Worm (Caenorhabditis elegans) whole organism, L3 larva: Measurements from ENCODE around the gene F54H12.10.
A peak's percentile ranks its signal among the peaks of the same experiment; 100 is the strongest.

Experiments used
- R02D3.7 ChIP-seq: fragments of 150-350 bp; optimal IDR thresholded peaks from 2 replicates; lab custom pipeline; 2014; ENCODE audit warnings: missing biosample characterization, missing genetic modification characterization
- aly-2 ChIP-seq: fragments of 150-350 bp; optimal IDR thresholded peaks from 2 replicates; lab custom pipeline; 2014; ENCODE audit warnings: missing biosample characterization, missing genetic modification characterization
- ama-1 ChIP-seq: fragments of 150-350 bp; optimal IDR thresholded peaks from 2 replicates; lab custom pipeline; 2018
- ceh-16 ChIP-seq: sonication (generic microtip); optimal IDR thresholded peaks from 2 replicates; lab custom pipeline; 2017; ENCODE audit warnings: missing biosample characterization, missing genetic modification characterization
- ceh-28 ChIP-seq: fragments of 150-350 bp; optimal IDR thresholded peaks from 2 replicates; lab custom pipeline; 2014; ENCODE audit warnings: missing biosample characterization, missing genetic modification reagents, missing genetic modification characterization
- ceh-82 ChIP-seq: fragments of 150-350 bp; optimal IDR thresholded peaks from 2 replicates; lab custom pipeline; 2014; ENCODE audit warnings: missing biosample characterization, missing genetic modification characterization
- ceh-9 ChIP-seq: sonication (generic microtip); optimal IDR thresholded peaks from 2 replicates; lab custom pipeline; 2018; ENCODE audit warnings: missing biosample characterization, missing genetic modification characterization
- egl-27 ChIP-seq: sonication (generic microtip); optimal IDR thresholded peaks from 4 replicates; lab custom pipeline; 2017; ENCODE audit warnings: missing biosample characterization, missing genetic modification reagents, missing genetic modification characterization
- egl-5 ChIP-seq: fragments of 150-350 bp; optimal IDR thresholded peaks from 2 replicates; lab custom pipeline; 2017; ENCODE audit warnings: missing biosample characterization, missing genetic modification reagents, missing genetic modification characterization, inconsistent platforms
- elt-1 ChIP-seq: fragments of 150-350 bp; optimal IDR thresholded peaks from 2 replicates; lab custom pipeline; 2014; ENCODE audit warnings: missing biosample characterization, missing genetic modification characterization
- elt-2 ChIP-seq: sonication (generic microtip); optimal IDR thresholded peaks from 2 replicates; lab custom pipeline; 2016; ENCODE audit warnings: missing genetic modification reagents, mild to moderate bottlenecking, missing genetic modification characterization, missing compliant biosample characterization
- elt-3 ChIP-seq, 3 experiments: fragments of 150-350 bp in 1 of 3; sonication (generic microtip) in 2 of 3; optimal IDR thresholded peaks; 2 replicates in 2 of 3; 4 replicates in 1 of 3; lab custom pipeline; 2014 to 2017; ENCODE audit warnings: missing biosample characterization in 3 of 3, missing genetic modification characterization in 3 of 3
- fkh-10 ChIP-seq: sonication (generic microtip); optimal IDR thresholded peaks from 2 replicates; lab custom pipeline; 2017; ENCODE audit warnings: missing biosample characterization, missing genetic modification reagents, missing genetic modification characterization
- fos-1 ChIP-seq: fragments of 150-350 bp; optimal IDR thresholded peaks from 2 replicates; lab custom pipeline; 2014; ENCODE audit warnings: missing biosample characterization, missing genetic modification characterization
- hmg-11 ChIP-seq: sonication (generic microtip); optimal IDR thresholded peaks from 2 replicates; lab custom pipeline; 2016; ENCODE audit warnings: missing genetic modification characterization, missing compliant biosample characterization
- lin-15B ChIP-seq: fragments of 150-350 bp; optimal IDR thresholded peaks from 2 replicates; lab custom pipeline; 2014; ENCODE audit warnings: missing biosample characterization, missing genetic modification characterization
- lin-39 ChIP-seq: fragments of 150-350 bp; optimal IDR thresholded peaks from 2 replicates; lab custom pipeline; 2018; ENCODE audit warnings: missing biosample characterization, missing genetic modification reagents, missing genetic modification characterization
- mml-1 ChIP-seq: fragments of 150-350 bp; sonication (generic microtip); optimal IDR thresholded peaks from 3 replicates; lab custom pipeline; 2014; ENCODE audit warnings: missing biosample characterization, missing genetic modification characterization
- nfya-1 ChIP-seq: sonication (generic microtip); optimal IDR thresholded peaks from 2 replicates; lab custom pipeline; 2017; ENCODE audit warnings: missing genetic modification characterization, mild to moderate bottlenecking, missing compliant biosample characterization, antibody characterized with exemption, moderate library complexity; ENCODE audit not compliant: insufficient read depth
- nhr-11 ChIP-seq: fragments of 150-350 bp; optimal IDR thresholded peaks from 2 replicates; lab custom pipeline; 2014; ENCODE audit warnings: missing biosample characterization, missing genetic modification characterization
- nhr-12 ChIP-seq: fragments of 150-350 bp; optimal IDR thresholded peaks from 2 replicates; lab custom pipeline; 2014; ENCODE audit warnings: missing biosample characterization, missing genetic modification characterization
- nhr-23 ChIP-seq: fragments of 150-350 bp; optimal IDR thresholded peaks from 2 replicates; lab custom pipeline; 2014; ENCODE audit warnings: missing biosample characterization, missing genetic modification reagents, missing genetic modification characterization
- nhr-237 ChIP-seq: fragments of 150-350 bp; optimal IDR thresholded peaks from 2 replicates; lab custom pipeline; 2014; ENCODE audit warnings: missing biosample characterization, missing genetic modification characterization
- nhr-25 ChIP-seq: sonication (generic microtip); optimal IDR thresholded peaks from 2 replicates; lab custom pipeline; 2017; ENCODE audit warnings: missing biosample characterization, missing genetic modification characterization
- nhr-43 ChIP-seq: sonication (generic microtip); optimal IDR thresholded peaks from 2 replicates; lab custom pipeline; 2016; ENCODE audit warnings: mild to moderate bottlenecking, missing genetic modification characterization, missing compliant biosample characterization; ENCODE audit not compliant: poor library complexity, severe bottlenecking
- nhr-67 ChIP-seq: fragments of 150-350 bp; optimal IDR thresholded peaks from 2 replicates; lab custom pipeline; 2014; ENCODE audit warnings: missing biosample characterization, missing genetic modification characterization
- nhr-76 ChIP-seq: fragments of 150-350 bp; sonication (generic microtip); optimal IDR thresholded peaks from 5 replicates; lab custom pipeline; 2014; ENCODE audit warnings: missing biosample characterization, missing genetic modification characterization
- nhr-77 ChIP-seq: fragments of 150-350 bp; optimal IDR thresholded peaks from 2 replicates; lab custom pipeline; 2014; ENCODE audit warnings: missing biosample characterization, missing genetic modification characterization
- pha-4 ChIP-seq: fragments of 150-350 bp; optimal IDR thresholded peaks from 2 replicates; lab custom pipeline; 2014; ENCODE audit warnings: missing biosample characterization, missing genetic modification reagents, missing genetic modification characterization
- sea-2 ChIP-seq: fragments of 150-350 bp; sonication (generic microtip); optimal IDR thresholded peaks from 4 replicates; lab custom pipeline; 2014; ENCODE audit warnings: missing biosample characterization, missing genetic modification reagents, missing genetic modification characterization
- skn-1 ChIP-seq: fragments of 150-350 bp; optimal IDR thresholded peaks from 2 replicates; lab custom pipeline; 2014; ENCODE audit warnings: missing biosample characterization, missing genetic modification characterization
- snpc-4 ChIP-seq: fragments of 150-350 bp; optimal IDR thresholded peaks from 2 replicates; lab custom pipeline; 2014; ENCODE audit warnings: missing biosample characterization, missing genetic modification characterization
- unc-62 ChIP-seq: fragments of 150-350 bp; sonication (generic microtip); optimal IDR thresholded peaks from 4 replicates; lab custom pipeline; 2014; ENCODE audit warnings: missing biosample characterization, missing genetic modification reagents, missing genetic modification characterization
- zag-1 ChIP-seq: fragments of 150-350 bp; optimal IDR thresholded peaks from 2 replicates; lab custom pipeline; 2014; ENCODE audit warnings: missing biosample characterization, missing genetic modification characterization
- ztf-11 ChIP-seq: fragments of 150-350 bp; optimal IDR thresholded peaks from 2 replicates; lab custom pipeline; 2014; ENCODE audit warnings: missing biosample characterization, missing genetic modification characterization

Gene F54H12.10

ce11 chrIII:7958085-7958484 is 687 bp downstream of the F54H12.10 start, which contains the start of gene C29E4.11:
TSS of gene C29E4.11 (minus strand) at chrIII:7958114.
- TF ChIP-seq nhr-23 (tag; lab: Kevin White, UChicago) (peak; percentile 30), elt-2 (tag; lab: Kevin White, UChicago) (no peak), nfya-1 (peak; percentile 32), ceh-9 (tag; lab: Kevin White, UChicago) (no peak), aly-2 (tag; lab: Kevin White, UChicago) (no peak), nhr-25 (tag; lab: Kevin White, UChicago) (no peak), ama-1 (lab: Kevin White, UChicago) (no peak), fos-1 (tag; lab: Kevin White, UChicago) (no peak), ztf-11 (tag; lab: Kevin White, UChicago) (no peak), unc-62 (no peak), pha-4 (tag; lab: Kevin White, UChicago) (peak; percentile 66), elt-3 (tag; optimal IDR thresholded peaks at IDR 0.05; lab: Kevin White, UChicago) (no peak)

ce11 chrIII:7956965-7957364 is 1.8 kb downstream of the F54H12.10 start, which contains the start of gene C29E4.9:
TSS of gene C29E4.9 (minus strand) at chrIII:7957065.
- TF ChIP-seq egl-5 (tag; lab: Kevin White, UChicago) (no peak), fos-1 (tag; lab: Kevin White, UChicago) (no peak), nhr-76 (tag; lab: Kevin White, UChicago) (no peak), elt-3 (tag; optimal IDR thresholded peaks at IDR 0.05; lab: Kevin White, UChicago) (no peak), pha-4 (tag; lab: Kevin White, UChicago) (no peak), elt-2 (tag; lab: Kevin White, UChicago) (no peak), nhr-12 (no peak), elt-1 (tag; lab: Kevin White, UChicago) (no peak), ztf-11 (tag; lab: Kevin White, UChicago) (no peak), zag-1 (tag; lab: Kevin White, UChicago) (no peak), nhr-237 (tag; lab: Kevin White, UChicago) (no peak), egl-27 (no peak), nhr-11 (tag; lab: Kevin White, UChicago) (no peak), nhr-77 (no peak), R02D3.7 (tag; lab: Kevin White, UChicago) (no peak), snpc-4 (tag; lab: Kevin White, UChicago) (no peak)

DNA sequence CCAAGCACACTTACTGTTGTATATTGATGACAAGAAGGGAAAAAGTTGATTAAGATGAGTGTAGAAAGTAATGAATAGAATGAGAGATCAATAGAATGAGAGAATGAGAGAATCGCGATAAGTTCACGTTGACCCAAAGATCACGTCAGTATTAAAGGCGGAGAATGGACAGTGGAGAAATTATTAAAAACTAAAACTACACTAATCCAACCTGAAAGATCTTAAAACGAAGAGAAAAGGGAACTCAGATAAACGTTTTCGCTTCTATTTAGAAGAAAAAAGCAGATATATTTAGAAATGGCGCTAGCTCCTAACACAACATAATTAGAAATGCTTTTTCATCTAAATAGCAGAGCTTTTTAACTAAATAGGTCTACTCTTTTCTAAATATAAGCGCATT is 5.6 kb downstream of the F54H12.10 start, which contains the start of gene let-754:
TSS of gene let-754 (minus strand) at position 101 of the 400 bp plus-strand sequence.
- TF ChIP-seq hmg-11 (tag; lab: Kevin White, UChicago) (no peak), ama-1 (lab: Kevin White, UChicago) (no peak), skn-1 (no peak), ceh-82 (tag; lab: Kevin White, UChicago) (no peak), elt-1 (tag; lab: Kevin White, UChicago) (no peak), sea-2 (GFP tag; lab: Kevin White, UChicago) (no peak), fos-1 (tag; lab: Kevin White, UChicago) (no peak), nhr-67 (tag; lab: Kevin White, UChicago) (no peak), lin-39 (tag; lab: Kevin White, UChicago) (no peak), elt-2 (tag; lab: Kevin White, UChicago) (no peak), nhr-11 (tag; lab: Kevin White, UChicago) (no peak), mml-1 (tag; lab: Kevin White, UChicago) (no peak)

ce11 chrIII:7952077-7952765 is 6.6 kb downstream of the F54H12.10 start, which contains the start of gene C29E4.15:
TSS of gene C29E4.15 (plus strand) at chrIII:7952623.
- TF ChIP-seq ceh-28 (tag; lab: Kevin White, UChicago) (no peak), ama-1 (lab: Kevin White, UChicago) (no peak), R02D3.7 (tag; lab: Kevin White, UChicago) (no peak), fkh-10 (GFP tag; lab: Kevin White, UChicago) (no peak), nhr-12 (no peak), aly-2 (tag; lab: Kevin White, UChicago) (no peak), hmg-11 (tag; lab: Kevin White, UChicago) (peak; percentile 19), pha-4 (tag; lab: Kevin White, UChicago) (peak; percentile 32), nhr-43 (tag; lab: Kevin White, UChicago) (no peak), zag-1 (tag; lab: Kevin White, UChicago) (no peak), nfya-1 (peak; percentile 68), egl-5 (tag; lab: Kevin White, UChicago) (peak; percentile 21), ceh-16 (tag; lab: Kevin White, UChicago) (no peak), nhr-23 (tag; lab: Kevin White, UChicago) (no peak), skn-1 (no peak), lin-15B (tag; lab: Kevin White, UChicago) (peak; percentile 70), mml-1 (tag; lab: Kevin White, UChicago) (no peak)
- TF ChIP-seq, all 47 proteins: peak for 5
